Fruit fly (Drosophila melanogaster): Measurements from ENCODE around the gene Jon99Fi.

Gene Jon99Fi

dm6 chr3R:30466515-30466914, 22.2 kb upstream of the Jon99Fi start:
- TF ChIP-seq svp (GFP tag) (peak; percentile 83), Eip78C (GFP tag) (peak; percentile 59), CG8632 (GFP tag; optimal IDR thresholded peaks at IDR 0.05) (no peak), CG6163 (GFP tag; IDR thresholded peaks at IDR 0.05) (0 out of 3 replicates have a peak, but pooled peaks have one; percentile 36), CG6276 (GFP tag; optimal IDR thresholded peaks at IDR 0.05) (peak; percentile 17), CG1621 (tag; optimal IDR thresholded peaks at IDR 0.05) (peak; percentile 7), Sox15 (GFP tag; optimal IDR thresholded peaks at IDR 0.05) (no peak), vri (GFP tag; optimal IDR thresholded peaks at IDR 0.05) (peak; percentile 13)

DNA sequence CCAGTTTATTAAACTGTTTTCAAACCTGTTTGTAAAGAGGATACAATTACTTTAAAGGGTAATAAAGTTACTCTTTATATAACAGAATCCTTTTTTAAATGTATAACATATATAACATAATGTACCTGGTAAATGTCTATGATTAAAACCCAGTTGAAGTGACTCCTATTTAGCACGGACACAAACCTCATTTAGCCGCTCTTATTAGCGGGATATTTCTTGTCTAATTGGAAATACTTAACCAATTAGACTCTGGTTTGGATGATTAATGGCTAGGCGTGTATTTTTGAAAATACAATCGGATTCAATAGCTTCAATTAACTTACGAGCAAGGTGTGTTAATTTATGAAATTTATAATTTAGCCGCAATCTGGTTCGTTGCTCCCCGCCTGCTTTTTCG, 21.7 kb upstream of the Jon99Fi start:
- TF ChIP-seq CG4318 (GFP tag; optimal IDR thresholded peaks at IDR 0.05) (no peak), CG8319 (GFP tag; optimal IDR thresholded peaks at IDR 0.05) (no peak), svp (GFP tag) (peak; percentile 20), CG11902 (GFP tag; optimal IDR thresholded peaks at IDR 0.05) (no peak)

DNA sequence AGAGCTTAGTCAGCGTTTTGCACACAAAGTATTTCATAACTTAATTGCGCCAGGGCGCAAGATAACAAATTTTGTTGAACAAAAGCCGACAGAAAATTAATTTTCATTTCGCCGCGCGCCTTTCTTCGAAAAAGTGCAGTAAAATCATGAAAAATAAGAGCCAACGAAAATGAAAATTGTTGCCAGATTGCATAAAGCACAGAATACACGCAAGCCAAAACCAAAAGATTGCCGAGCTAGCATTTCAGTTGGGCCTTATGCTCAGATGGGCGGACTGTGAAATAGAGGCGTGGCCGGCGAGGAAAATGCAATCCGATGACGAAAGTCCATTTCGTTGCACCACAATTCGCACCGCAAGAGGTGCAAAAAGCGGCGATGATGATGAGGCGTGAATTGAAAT, 18.1 kb upstream of the Jon99Fi start:
- TF ChIP-seq CG11294 (GFP tag; IDR thresholded peaks at IDR 0.05): no peak
- no peak for TF ChIP-seq eg (GFP tag; IDR thresholded peaks at IDR 0.05)
- no peak for TF ChIP-seq CG4318 (GFP tag; optimal IDR thresholded peaks at IDR 0.05)
- TF ChIP-seq fd85E (GFP tag; optimal IDR thresholded peaks at IDR 0.05): no peak
- no peak for TF ChIP-seq fd59A (GFP tag; optimal IDR thresholded peaks at IDR 0.05)
- TF ChIP-seq Met (GFP tag; optimal IDR thresholded peaks at IDR 0.05): no peak
- no peak for TF ChIP-seq cyc (GFP tag; optimal IDR thresholded peaks at IDR 0.05)
- no peak for TF ChIP-seq Eip78C (GFP tag)
- TF ChIP-seq Sox15 (GFP tag; optimal IDR thresholded peaks at IDR 0.05): no peak
- TF ChIP-seq CG34406 (GFP tag; optimal IDR thresholded peaks at IDR 0.05): no peak
- no peak for TF ChIP-seq lz (GFP tag; optimal IDR thresholded peaks at IDR 0.05)
- TF ChIP-seq salr (GFP tag; optimal IDR thresholded peaks at IDR 0.05): no peak

dm6 chr3R:30472331-30472730, 16.4 kb upstream of the Jon99Fi start:
- TF ChIP-seq svp (GFP tag) (no peak), CG1621 (tag; optimal IDR thresholded peaks at IDR 0.05) (no peak), Sox15 (GFP tag; optimal IDR thresholded peaks at IDR 0.05) (no peak), dsx (GFP tag; optimal IDR thresholded peaks at IDR 0.05; ENCODE audit: poor library complexity, severe bottlenecking) (no peak), dac (GFP tag; optimal IDR thresholded peaks at IDR 0.05) (no peak), CG32006 (GFP tag; optimal IDR thresholded peaks at IDR 0.05) (no peak), Met (GFP tag; optimal IDR thresholded peaks at IDR 0.05) (no peak), Hr38 (GFP tag; optimal IDR thresholded peaks at IDR 0.05) (no peak)

DNA sequence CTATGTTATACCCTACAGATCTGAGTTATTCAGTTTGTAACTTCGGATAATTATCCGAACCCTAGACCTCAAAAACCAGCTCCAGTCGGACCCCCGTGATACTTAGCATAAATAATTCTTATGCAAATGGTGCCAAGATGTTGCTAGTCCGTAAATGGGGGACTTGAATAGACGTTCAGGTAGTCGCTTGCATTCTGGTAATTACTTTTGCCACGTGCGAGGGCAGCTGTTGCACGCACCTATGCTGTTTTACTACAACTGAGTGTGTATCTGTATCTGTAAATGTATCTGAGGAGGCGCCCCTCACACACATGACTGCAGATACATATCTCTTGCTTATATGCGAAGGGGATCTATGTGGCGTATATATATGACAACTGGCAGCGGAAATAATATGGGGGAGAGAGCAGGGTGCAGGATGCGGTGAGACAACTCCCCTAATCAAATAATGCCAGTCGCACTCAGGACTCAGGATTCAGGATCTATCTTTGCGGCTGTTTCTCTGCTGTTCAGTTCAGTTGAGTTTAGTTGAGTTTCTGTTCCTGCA, 14.0 kb upstream of the Jon99Fi start:
- TF ChIP-seq CG8119 (GFP tag; IDR thresholded peaks at IDR 0.05) (no peak), Met (GFP tag; optimal IDR thresholded peaks at IDR 0.05) (no peak), ss (GFP tag; optimal IDR thresholded peaks at IDR 0.05) (peak in 1 of 2 experiments; percentile 64)

dm6 chr3R:30475910-30476309, 12.9 kb upstream of the Jon99Fi start:
- peak; percentile 18 for TF ChIP-seq esn (GFP tag; optimal IDR thresholded peaks at IDR 0.05)
- TF ChIP-seq CG32006 (GFP tag; optimal IDR thresholded peaks at IDR 0.05): no peak
- TF ChIP-seq Eip78C (GFP tag): peak; percentile 50

DNA sequence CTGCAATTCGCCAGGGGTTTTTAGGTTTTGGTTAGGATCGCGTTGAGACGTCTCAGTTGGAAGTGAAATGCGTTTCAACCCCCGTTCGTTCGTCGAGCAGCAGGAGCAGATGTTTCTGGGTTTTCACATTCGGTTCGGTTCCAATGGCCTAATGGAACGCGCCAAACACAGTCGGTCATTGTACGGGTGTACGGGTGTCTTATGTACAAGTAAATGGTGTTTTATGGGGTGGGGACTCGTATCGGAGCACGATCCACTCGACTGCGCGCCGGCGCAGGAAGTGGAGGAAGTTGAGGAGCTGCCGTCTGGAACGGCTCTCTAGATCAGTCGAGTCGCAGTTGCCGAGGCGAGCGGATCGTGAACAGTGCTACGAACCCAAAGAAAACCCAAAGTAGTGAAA, 12.4 kb upstream of the Jon99Fi start, which contains the start of gene spdo:
spdo (plus strand) TSS at position 318 of the 400 bp plus-strand sequence.
- TF ChIP-seq CG8319 (GFP tag; optimal IDR thresholded peaks at IDR 0.05) (no peak), topi (GFP tag; optimal IDR thresholded peaks at IDR 0.05) (no peak), acj6 (GFP tag; optimal IDR thresholded peaks at IDR 0.05) (no peak), CG4318 (GFP tag; optimal IDR thresholded peaks at IDR 0.05) (no peak), Eip93F (GFP tag; optimal IDR thresholded peaks at IDR 0.05) (no peak), Ets96B (tag; optimal IDR thresholded peaks at IDR 0.05) (no peak), esn (GFP tag; optimal IDR thresholded peaks at IDR 0.05) (no peak), Sox102F (GFP tag; optimal IDR thresholded peaks at IDR 0.05) (no peak), Met (GFP tag; optimal IDR thresholded peaks at IDR 0.05) (no peak), CG6276 (GFP tag; optimal IDR thresholded peaks at IDR 0.05) (no peak), achi (GFP tag; optimal IDR thresholded peaks at IDR 0.05) (no peak), net (GFP tag; optimal IDR thresholded peaks at IDR 0.05) (no peak), CG6854 (GFP tag; optimal IDR thresholded peaks at IDR 0.05) (no peak), Smox (GFP tag; optimal IDR thresholded peaks at IDR 0.05) (no peak), Sox14 (GFP tag; optimal IDR thresholded peaks at IDR 0.05) (no peak), Gug (GFP tag; IDR thresholded peaks at IDR 0.05) (no peak)

All from whole organism, prepupa.